Fruit fly (Drosophila melanogaster) whole organism, embryonic: ENCODE results near the gene tex.

Experiments
- Antp ChIP-seq: fragments of 200-800 bp; sonication (Bioruptor generic); optimal IDR thresholded peaks from 3 replicates; lab custom pipeline; 2016; ENCODE audit warnings: missing biosample characterization, missing genetic modification characterization
- CG10654 ChIP-seq: fragments of 200-800 bp; sonication (Bioruptor generic); optimal IDR thresholded peaks from 2 replicates; lab custom pipeline; 2016; ENCODE audit warnings: missing biosample characterization, missing genetic modification characterization
- CG11456 ChIP-seq: fragments of 200-800 bp; sonication (Bioruptor generic); IDR thresholded peaks from 3 replicates; pipeline ENCODE4 v1.3.6; 2022; ENCODE audit warnings: missing biosample characterization, missing genetic modification characterization
- CG12219 ChIP-seq: fragments of 200-800 bp; sonication (Bioruptor generic); optimal IDR thresholded peaks from 3 replicates; lab custom pipeline; 2018; ENCODE audit warnings: missing biosample characterization, mild to moderate bottlenecking, missing genetic modification characterization
- CG12299 ChIP-seq: fragments of 200-800 bp; sonication (Bioruptor generic); optimal IDR thresholded peaks from 2 replicates; lab custom pipeline; 2018; ENCODE audit warnings: missing biosample characterization, mild to moderate bottlenecking, missing genetic modification characterization
- CG12659 ChIP-seq: fragments of 200-800 bp; sonication (Bioruptor generic); optimal IDR thresholded peaks from 3 replicates; lab custom pipeline; 2017; ENCODE audit warnings: mild to moderate bottlenecking, missing biosample characterization, missing genetic modification reagents, missing genetic modification characterization
- CG12744 ChIP-seq: fragments of 200-800 bp; sonication (Bioruptor generic); optimal IDR thresholded peaks from 2 replicates; lab custom pipeline; 2016; ENCODE audit warnings: missing biosample characterization, missing genetic modification characterization
- CG13894 ChIP-seq: fragments of 200-800 bp; sonication (Bioruptor generic); optimal IDR thresholded peaks from 3 replicates; lab custom pipeline; 2018; ENCODE audit warnings: missing biosample characterization, mild to moderate bottlenecking, missing genetic modification characterization, moderate library complexity
- CG14014 ChIP-seq: fragments of 200-800 bp; sonication (Bioruptor generic); IDR thresholded peaks from 2 replicates; pipeline ENCODE4 v1.3.6; 2022; ENCODE audit warnings: missing biosample characterization, missing genetic modification characterization
- CG15269 ChIP-seq: fragments of 200-800 bp; sonication (Bioruptor generic); optimal IDR thresholded peaks from 2 replicates; lab custom pipeline; 2018; ENCODE audit warnings: missing biosample characterization, mild to moderate bottlenecking, missing genetic modification characterization, moderate library complexity
- CG16813 ChIP-seq: fragments of 200-800 bp; sonication (Bioruptor generic); IDR thresholded peaks from 3 replicates; pipeline ENCODE4 v1.3.6; 2022; ENCODE audit warnings: missing biosample characterization, missing genetic modification characterization; ENCODE audit not compliant: partially characterized antibody
- CG17912 ChIP-seq: fragments of 200-800 bp; sonication (Bioruptor generic); optimal IDR thresholded peaks from 2 replicates; lab custom pipeline; 2018; ENCODE audit warnings: missing biosample characterization, mild to moderate bottlenecking, missing genetic modification characterization
- CG2678 ChIP-seq: fragments of 200-800 bp; sonication (Bioruptor generic); optimal IDR thresholded peaks from 3 replicates; lab custom pipeline; 2019; ENCODE audit warnings: missing biosample characterization, mild to moderate bottlenecking, missing genetic modification characterization, moderate library complexity
- CG7372 ChIP-seq: fragments of 200-800 bp; sonication (Bioruptor generic); IDR thresholded peaks from 2 replicates; pipeline ENCODE4 v1.3.6; 2022; ENCODE audit warnings: missing biosample characterization, missing genetic modification characterization
- CG8924 ChIP-seq: fragments of 200-800 bp; optimal IDR thresholded peaks from 3 replicates; lab custom pipeline; 2019; ENCODE audit warnings: missing biosample characterization, mild to moderate bottlenecking, missing genetic modification characterization, moderate library complexity
- CkIIα-i1 ChIP-seq: fragments of 200-800 bp; sonication (Bioruptor generic); IDR thresholded peaks from 2 replicates; pipeline ENCODE4 v1.3.6; 2022; ENCODE audit warnings: missing biosample characterization, missing genetic modification characterization
- D19B ChIP-seq: fragments of 200-800 bp; sonication (Bioruptor generic); optimal IDR thresholded peaks from 2 replicates; lab custom pipeline; 2017; ENCODE audit warnings: missing biosample characterization, mild to moderate bottlenecking, missing genetic modification characterization
- Dbx ChIP-seq: fragments of 200-800 bp; sonication (Bioruptor generic); IDR thresholded peaks from 3 replicates; pipeline ENCODE4 v1.3.6; 2022; ENCODE audit warnings: missing biosample characterization, missing genetic modification characterization
- Dek ChIP-seq: fragments of 200-800 bp; sonication (Bioruptor generic); optimal IDR thresholded peaks from 3 replicates; lab custom pipeline; 2019; ENCODE audit warnings: missing biosample characterization, mild to moderate bottlenecking, missing genetic modification characterization, moderate library complexity
- Doc3 ChIP-seq: fragments of 200-800 bp; sonication (Bioruptor generic); IDR thresholded peaks from 3 replicates; pipeline ENCODE4 v1.3.6; 2022; ENCODE audit warnings: missing biosample characterization, missing genetic modification characterization; ENCODE audit not compliant: partially characterized antibody
- Fer1 ChIP-seq: fragments of 200-800 bp; sonication (Bioruptor generic); optimal IDR thresholded peaks from 2 replicates; lab custom pipeline; 2017; ENCODE audit warnings: missing biosample characterization, mild to moderate bottlenecking, missing genetic modification characterization
- Fer3 ChIP-seq: fragments of 200-800 bp; sonication (Bioruptor generic); optimal IDR thresholded peaks from 2 replicates; lab custom pipeline; 2018; ENCODE audit warnings: missing biosample characterization, mild to moderate bottlenecking, missing genetic modification characterization, moderate library complexity
- Gug ChIP-seq: fragments of 200-800 bp; sonication (Bioruptor generic); IDR thresholded peaks from 4 replicates; pipeline ENCODE4 v1.3.6; 2022; ENCODE audit warnings: missing biosample characterization, missing genetic modification characterization
- HHEX ChIP-seq: fragments of 200-800 bp; sonication (Bioruptor generic); optimal IDR thresholded peaks from 3 replicates; lab custom pipeline; 2017; ENCODE audit warnings: missing biosample characterization, mild to moderate bottlenecking, missing genetic modification characterization, missing genetic modification reagents
- Lpt ChIP-seq: fragments of >200 bp; optimal IDR thresholded peaks from 2 replicates; lab custom pipeline; 2018; ENCODE audit warnings: missing biosample characterization, missing genetic modification characterization
- MBD-R2 ChIP-seq: fragments of 200-800 bp; sonication (Bioruptor generic); IDR thresholded peaks from 2 replicates; pipeline ENCODE4 v1.3.6; 2022; ENCODE audit warnings: missing biosample characterization, missing genetic modification characterization
- Med ChIP-seq: fragments of 200-800 bp; sonication (Bioruptor generic); peaks from one replicate; lab custom pipeline; 2016; ENCODE audit warnings: missing biosample characterization, missing genetic modification characterization, mild to moderate bottlenecking, inconsistent platforms, moderate library complexity
- Rx ChIP-seq: fragments of 200-800 bp; sonication (Bioruptor generic); IDR thresholded peaks from 2 replicates; pipeline ENCODE4 v1.3.6; 2022; ENCODE audit warnings: missing biosample characterization, missing genetic modification characterization
- Scr ChIP-seq: fragments of 200-800 bp; sonication (Bioruptor generic); IDR thresholded peaks from 2 replicates; pipeline ENCODE4 v1.3.6; 2022; ENCODE audit warnings: missing biosample characterization, missing genetic modification characterization; ENCODE audit not compliant: partially characterized antibody
- Sox102F ChIP-seq: fragments of 200-800 bp; sonication (Bioruptor generic); optimal IDR thresholded peaks from 2 replicates; lab custom pipeline; 2018; ENCODE audit warnings: missing biosample characterization, mild to moderate bottlenecking, missing genetic modification characterization, moderate library complexity
- Sry-β ChIP-seq: fragments of 200-800 bp; sonication (Bioruptor generic); optimal IDR thresholded peaks from 2 replicates; lab custom pipeline; 2018; ENCODE audit warnings: missing biosample characterization, mild to moderate bottlenecking, missing genetic modification characterization, moderate library complexity
- TFAM ChIP-seq: fragments of 200-800 bp; sonication (Bioruptor generic); optimal IDR thresholded peaks from 2 replicates; lab custom pipeline; 2017; ENCODE audit warnings: missing biosample characterization, missing genetic modification characterization, inconsistent platforms
- Usf ChIP-seq: fragments of 200-800 bp; sonication (Bioruptor generic); optimal IDR thresholded peaks from 2 replicates; lab custom pipeline; 2017; ENCODE audit warnings: missing genotype, missing biosample characterization, missing genetic modification characterization
- ab ChIP-seq: fragments of 200-800 bp; sonication (Bioruptor generic); optimal IDR thresholded peaks from 2 replicates; lab custom pipeline; 2016; ENCODE audit warnings: missing biosample characterization, missing genetic modification characterization
- abd-A ChIP-seq: fragments of 200-800 bp; sonication (Bioruptor generic); optimal IDR thresholded peaks from 3 replicates; lab custom pipeline; 2019; ENCODE audit warnings: missing biosample characterization, mild to moderate bottlenecking, missing genetic modification characterization, moderate library complexity
- bowl ChIP-seq: fragments of 200-800 bp; sonication (Bioruptor generic); IDR thresholded peaks from 2 replicates; pipeline ENCODE4 v1.3.6; 2022; ENCODE audit warnings: missing biosample characterization, missing genetic modification characterization
- chm ChIP-seq: fragments of 200-800 bp; sonication (Bioruptor generic); IDR thresholded peaks from 2 replicates; pipeline ENCODE4 v1.3.6; 2022; ENCODE audit warnings: missing biosample characterization, missing genetic modification characterization
- cwo ChIP-seq: fragments of 200-800 bp; sonication (Bioruptor generic); optimal IDR thresholded peaks from 3 replicates; lab custom pipeline; 2017; ENCODE audit warnings: missing biosample characterization, missing genetic modification characterization, mild to moderate bottlenecking, moderate library complexity, missing genetic modification reagents
- ewg ChIP-seq: fragments of 200-800 bp; sonication (Bioruptor generic); optimal IDR thresholded peaks from 3 replicates; lab custom pipeline; 2017; ENCODE audit warnings: mild to moderate bottlenecking, missing biosample characterization, missing genetic modification reagents, missing genetic modification characterization
- fd102C ChIP-seq: fragments of 200-800 bp; sonication (Bioruptor generic); optimal IDR thresholded peaks from 2 replicates; lab custom pipeline; 2018; ENCODE audit warnings: missing biosample characterization, mild to moderate bottlenecking, missing genetic modification characterization, moderate library complexity
- gcm ChIP-seq: fragments of 200-800 bp; sonication (Bioruptor generic); optimal IDR thresholded peaks from 2 replicates; lab custom pipeline; 2019; ENCODE audit warnings: missing biosample characterization, mild to moderate bottlenecking, missing genetic modification characterization, moderate library complexity
- kni ChIP-seq: fragments of 200-800 bp; sonication (Bioruptor generic); optimal IDR thresholded peaks from 3 replicates; lab custom pipeline; 2017; ENCODE audit warnings: mild to moderate bottlenecking, missing biosample characterization, missing genetic modification reagents, missing genetic modification characterization
- otp ChIP-seq: fragments of 200-800 bp; sonication (Bioruptor generic); IDR thresholded peaks from 3 replicates; pipeline ENCODE4, ENCODE4 v1.3.6; 2022; ENCODE audit warnings: missing biosample characterization, missing genetic modification characterization
- pita ChIP-seq: fragments of 200-800 bp; sonication (Bioruptor generic); optimal IDR thresholded peaks from 2 replicates; lab custom pipeline; 2017; ENCODE audit warnings: missing biosample characterization, mild to moderate bottlenecking, missing genetic modification characterization
- ro ChIP-seq: fragments of 200-800 bp; sonication (Bioruptor generic); IDR thresholded peaks from 2 replicates; pipeline ENCODE4 v1.3.6; 2022; ENCODE audit warnings: missing biosample characterization, missing genetic modification characterization
- sc ChIP-seq, 3 experiments: fragments of >200 bp in 2 of 3; fragments of 200-800 bp in 1 of 3; sonication (Bioruptor generic) in 1 of 3; optimal IDR thresholded peaks; 2 replicates in 2 of 3; 3 replicates in 1 of 3; lab custom pipeline; 2017; ENCODE audit warnings: mild to moderate bottlenecking in 1 of 3, missing biosample characterization in 1 of 3, missing genetic modification characterization in 1 of 3, missing genetic modification reagents in 1 of 3
- sqz ChIP-seq: fragments of 200-800 bp; sonication (Bioruptor generic); optimal IDR thresholded peaks from 3 replicates; lab custom pipeline; 2018; ENCODE audit warnings: missing biosample characterization, mild to moderate bottlenecking, missing genetic modification characterization
- trh ChIP-seq: fragments of 200-800 bp; sonication (Bioruptor generic); optimal IDR thresholded peaks from 2 replicates; lab custom pipeline; 2016; ENCODE audit warnings: missing biosample characterization, missing genetic modification characterization

The tex gene

DNA sequence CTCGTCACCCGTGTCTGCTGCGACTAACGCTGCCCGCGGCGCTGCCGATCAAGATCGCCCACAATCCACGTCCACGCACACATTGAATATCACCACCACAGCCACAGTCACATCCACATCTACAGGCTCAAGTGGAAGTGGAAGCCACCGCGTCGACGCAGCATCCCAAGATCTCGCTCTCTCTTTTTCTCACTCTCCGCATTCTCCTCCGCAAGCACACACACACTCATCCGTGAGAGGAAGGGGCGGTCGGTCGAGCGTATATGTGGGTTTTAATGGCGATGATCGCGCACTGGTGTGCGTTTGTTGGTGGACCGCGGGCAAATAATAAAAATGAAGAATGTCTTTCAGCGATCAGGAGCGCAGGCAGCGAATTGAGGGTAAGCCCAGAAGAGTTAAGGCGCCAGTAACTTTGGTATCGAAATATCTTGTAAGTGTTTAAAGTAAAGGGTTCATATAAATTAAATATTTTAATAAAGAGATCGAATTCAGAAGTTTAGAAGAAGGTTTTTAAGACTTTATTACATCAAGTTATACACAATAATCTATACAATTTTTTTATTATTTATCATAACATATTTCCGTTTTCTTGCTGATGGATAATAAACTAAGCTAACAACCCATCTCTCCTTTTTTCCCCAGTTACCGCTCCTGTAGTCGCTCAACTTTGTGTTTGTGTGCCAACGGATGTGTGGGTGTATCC is 25.5 kb upstream of the tex start, which contains the start of gene Poxm (continued):
- TF ChIP-seq Doc3 (GFP tag; lab: Robert Waterston, UW) (no peak), CG12219 (GFP tag; lab: Kevin White, UChicago) (peak; percentile 57), CG13894 (tag; lab: Kevin White, UChicago) (no peak), Lpt (GFP tag; lab: Kevin White, UChicago) (no peak), CG12299 (tag; lab: Kevin White, UChicago) (peak; percentile 74), Antp (peak; percentile 51), CG12659 (GFP tag; lab: Kevin White, UChicago) (peak; percentile 92), abd-A (no peak), Fer1 (GFP tag; lab: Kevin White, UChicago) (no peak), bowl (GFP tag; lab: Robert Waterston, UW) (no peak), kni (GFP tag; lab: Kevin White, UChicago) (peak; percentile 52), MBD-R2 (GFP tag; lab: Robert Waterston, UW) (no peak), CG8924 (peak; percentile 94), Dek (tag; lab: Kevin White, UChicago) (peak; percentile 87), ab (GFP tag; lab: Kevin White, UChicago) (no peak), CkIIα-i1 (GFP tag; lab: Robert Waterston, UW) (no peak; the same call in 1 of the 2 replicates), D19B (GFP tag; lab: Kevin White, UChicago) (peak; percentile 65), HHEX (GFP tag; lab: Kevin White, UChicago) (peak; percentile 89), CG10654 (peak; percentile 87), CG14014 (GFP tag; lab: Robert Waterston, UW) (peak; percentile 82; the same call in 1 of the 2 replicates), gcm (GFP tag; lab: Kevin White, UChicago) (peak; percentile 86), pita (GFP tag; lab: Kevin White, UChicago) (no peak), Sox102F (peak; percentile 90), fd102C (GFP tag; lab: Kevin White, UChicago) (peak; percentile 1), sqz (GFP tag; lab: Kevin White, UChicago) (peak; percentile 90), CG17912 (no peak), Scr (GFP tag; lab: Robert Waterston, UW) (no peak; the same call in 1 of the 2 replicates), Dbx (peak; percentile 48; the same call in 1 of the 3 replicates), Usf (peak; percentile 91), Med (GFP tag; lab: Kevin White, UChicago) (peak; percentile 90), trh (GFP tag; lab: Kevin White, UChicago) (peak; percentile 80), Gug (GFP tag; lab: Robert Waterston, UW) (peak; percentile 94), CG15269 (peak; percentile 92), CG12744 (GFP tag; lab: Kevin White, UChicago) (no peak), otp (GFP tag; lab: Robert Waterston, UW) (no peak), TFAM (peak; percentile 59), sc (optimal IDR thresholded peaks at IDR 0.05; lab: Kevin White, UChicago) (no peak), sc (GFP tag; optimal IDR thresholded peaks at IDR 0.05; lab: Kevin White, UChicago) (peak; percentile 91), CG7372 (GFP tag; lab: Robert Waterston, UW) (peak; percentile 89), Fer3 (peak; percentile 80), Rx (GFP tag; lab: Robert Waterston, UW) (peak; percentile 71), cwo (GFP tag; lab: Kevin White, UChicago) (peak; percentile 74), CG16813 (GFP tag; lab: Robert Waterston, UW) (peak; percentile 56), ro (peak; percentile 86), Sry-β (GFP tag; lab: Kevin White, UChicago) (peak; percentile 32), ewg (GFP tag; lab: Kevin White, UChicago) (peak; percentile 86), chm (GFP tag; lab: Robert Waterston, UW) (no peak), CG11456 (peak; percentile 86), CG2678 (peak; percentile 96)
